Fruit fly (Drosophila melanogaster) whole organism: ENCODE measurements around the gene BBS8.

Experiments
- CG8478 ChIP-seq: fragments of >200 bp; optimal IDR thresholded peaks from 2 replicates; lab custom pipeline; 2018; ENCODE audit warnings: inconsistent platforms
- Dll ChIP-seq: fragments of >200 bp; optimal IDR thresholded peaks from 2 replicates; lab custom pipeline; 2017
- EcR ChIP-seq, 2 experiments: fragments of >200 bp; optimal IDR thresholded peaks; 2 replicates each; lab custom pipeline; 2017; ENCODE audit warnings: missing biosample characterization in 2 of 2, missing genetic modification characterization in 2 of 2, missing genetic modification reagents in 2 of 2
- pan ChIP-seq: fragments of >200 bp; optimal IDR thresholded peaks from 2 replicates; lab custom pipeline; 2017
- psq ChIP-seq: fragments of >200 bp; optimal IDR thresholded peaks from 2 replicates; lab custom pipeline; 2017
- usp ChIP-seq: fragments of >200 bp; optimal IDR thresholded peaks from 2 replicates; lab custom pipeline; 2017; ENCODE audit warnings: missing biosample characterization, missing genetic modification characterization, mixed read lengths

The BBS8 gene

DNA sequence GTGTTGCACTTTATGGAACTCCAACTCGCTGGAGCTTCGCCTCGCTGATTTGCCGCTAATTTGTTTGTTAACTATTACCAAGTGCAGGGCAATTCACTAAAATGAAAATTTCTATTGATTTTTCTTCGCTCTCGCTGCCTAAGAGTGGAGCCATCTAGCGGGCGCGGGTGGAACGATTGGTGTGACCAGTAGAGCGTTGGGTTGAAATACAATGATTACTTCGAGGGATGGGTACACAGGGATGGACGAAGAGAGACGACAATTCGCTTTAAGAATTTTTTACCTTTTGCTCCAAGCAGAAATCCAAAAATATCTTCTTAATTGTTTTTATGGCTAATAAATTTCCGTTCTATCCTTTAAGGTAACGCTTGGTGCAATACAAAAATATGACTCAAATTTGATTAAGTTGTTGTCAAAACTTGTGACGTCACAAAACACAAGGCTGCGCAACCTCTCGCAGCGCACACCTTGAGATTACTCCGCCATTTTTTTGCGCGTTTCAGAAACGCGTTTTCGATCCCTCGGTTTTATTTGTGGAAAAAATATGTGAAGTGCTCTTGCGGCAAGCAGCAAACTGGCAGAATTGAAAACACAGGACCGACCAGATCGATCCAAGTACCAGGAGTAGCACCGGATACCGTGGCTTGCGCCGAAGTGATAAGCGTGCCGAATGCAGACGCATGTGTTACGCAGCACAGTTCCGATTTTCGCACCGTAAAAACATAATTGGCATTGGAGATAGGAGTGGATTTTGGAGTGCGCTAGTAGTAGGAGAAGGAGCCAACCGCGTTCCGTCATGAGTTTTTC is 7.9 kb upstream of the BBS8 start, which contains the start of the genes AP-2alpha and ebi:
TSS of gene AP-2alpha (minus strand) at position 185 of the 807 bp plus-strand sequence.
TSS of gene ebi (plus strand) at position 475 of the 807 bp plus-strand sequence.
- TF ChIP-seq pan (no peak), CG8478 (lab: Kevin White, UChicago) (no peak), Dll (lab: Kevin White, UChicago) (no peak), usp (GFP tag; lab: Kevin White, UChicago) (no peak), EcR (GFP tag; optimal IDR thresholded peaks at IDR 0.05; lab: Kevin White, UChicago) (no peak), psq (no peak)

DNA sequence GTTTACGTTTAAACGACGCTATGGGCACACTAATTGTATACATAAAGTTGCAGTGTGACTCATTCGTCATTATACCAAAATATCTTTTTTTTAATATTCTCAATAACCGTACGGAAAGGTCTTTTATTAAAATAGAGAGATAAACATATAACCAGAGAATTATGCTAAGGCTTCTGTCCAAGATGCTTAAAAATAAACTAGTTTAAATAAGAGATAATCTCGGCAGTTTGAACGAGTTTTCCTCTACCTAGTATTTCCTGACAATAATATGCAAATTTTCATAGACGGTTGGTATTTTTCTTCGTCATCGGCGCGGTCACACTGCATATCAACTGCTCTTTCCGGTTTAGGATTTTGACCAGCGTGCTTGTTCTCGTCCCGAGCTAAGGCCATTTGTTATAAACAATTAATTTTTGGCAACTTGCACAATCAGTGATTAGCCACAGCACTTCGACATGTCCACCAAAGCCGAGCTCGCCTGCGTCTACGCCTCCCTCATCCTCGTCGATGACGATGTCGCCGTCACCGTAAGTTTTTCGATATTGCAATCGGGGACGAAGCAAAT is 3.0 kb upstream of the BBS8 start, which contains the start of the genes CG13690 and RpLP1:
TSS of gene CG13690 (minus strand) at position 33 of the 565 bp plus-strand sequence.
TSS of gene RpLP1 (plus strand) at position 333 of the 565 bp plus-strand sequence.
- no peak for TF ChIP-seq pan
- TF ChIP-seq Dll (lab: Kevin White, UChicago), result no peak
- no peak for TF ChIP-seq psq
- no peak for TF ChIP-seq CG8478 (lab: Kevin White, UChicago)

DNA sequence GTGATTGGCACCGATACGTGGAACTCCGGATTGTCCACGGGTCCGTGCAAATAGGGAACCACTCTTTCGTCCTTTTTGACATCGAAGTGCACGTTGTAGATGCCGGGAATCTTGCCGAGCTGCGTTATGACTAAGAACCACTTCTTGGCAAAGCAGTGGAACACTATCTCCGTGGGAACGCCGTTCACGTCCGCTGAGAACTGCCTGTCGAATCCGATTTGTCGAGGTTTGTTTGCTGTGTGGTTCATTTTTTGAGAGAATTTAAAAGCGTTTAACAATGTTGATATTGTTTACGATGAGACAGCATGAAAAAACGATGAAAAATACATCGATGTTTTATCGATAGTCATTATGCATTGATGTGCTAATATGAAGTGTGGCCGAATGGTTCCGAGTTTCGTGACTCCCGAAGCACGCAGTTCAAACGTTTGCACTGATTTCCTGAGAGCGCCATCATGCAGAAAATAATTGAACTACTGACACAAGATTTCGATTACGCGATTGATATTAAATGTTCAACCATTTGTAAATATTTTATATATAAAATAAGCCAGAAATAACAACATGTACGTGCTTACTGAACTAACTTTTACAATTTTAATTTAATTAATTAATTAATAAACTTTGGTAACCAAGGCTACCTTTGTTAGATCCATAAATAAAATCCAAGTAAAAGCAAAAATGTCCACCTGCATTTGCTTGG is 1.4 kb upstream of the BBS8 start, which contains the start of the genes CG11885 and CG13692:
TSS of gene CG11885 (minus strand) at position 332 of the 703 bp plus-strand sequence.
TSS of gene CG13692 (plus strand) at position 653 of the 703 bp plus-strand sequence.
- TF ChIP-seq usp (GFP tag; lab: Kevin White, UChicago) (no peak), psq (no peak), pan (no peak), CG8478 (lab: Kevin White, UChicago) (no peak), EcR (GFP tag; optimal IDR thresholded peaks at IDR 0.05; lab: Kevin White, UChicago) (no peak)

DNA sequence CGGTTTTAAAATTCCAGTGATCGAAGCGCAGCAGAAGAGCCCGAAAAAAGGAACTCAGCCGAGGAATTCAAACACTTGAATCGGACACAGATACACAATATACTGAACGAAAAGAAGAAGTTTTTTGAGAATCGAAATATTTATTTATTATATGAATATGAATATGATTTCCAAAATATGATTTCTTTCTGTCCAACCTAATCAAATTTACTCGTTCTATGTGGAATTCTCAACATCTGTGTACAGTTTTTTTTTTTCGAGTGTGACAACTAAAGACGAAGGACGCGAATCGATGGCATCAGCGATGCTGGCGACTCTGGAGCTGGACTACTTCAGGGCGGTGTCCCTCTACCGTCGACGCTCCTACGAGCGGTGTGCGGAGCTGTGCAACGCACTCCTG is 487 bp downstream of the BBS8 start:
- TF ChIP-seq CG8478 (lab: Kevin White, UChicago) (no peak), EcR (GFP tag; optimal IDR thresholded peaks at IDR 0.05; lab: Kevin White, UChicago) (no peak), Dll (lab: Kevin White, UChicago) (no peak), usp (GFP tag; lab: Kevin White, UChicago) (no peak), psq (no peak), pan (no peak)

DNA sequence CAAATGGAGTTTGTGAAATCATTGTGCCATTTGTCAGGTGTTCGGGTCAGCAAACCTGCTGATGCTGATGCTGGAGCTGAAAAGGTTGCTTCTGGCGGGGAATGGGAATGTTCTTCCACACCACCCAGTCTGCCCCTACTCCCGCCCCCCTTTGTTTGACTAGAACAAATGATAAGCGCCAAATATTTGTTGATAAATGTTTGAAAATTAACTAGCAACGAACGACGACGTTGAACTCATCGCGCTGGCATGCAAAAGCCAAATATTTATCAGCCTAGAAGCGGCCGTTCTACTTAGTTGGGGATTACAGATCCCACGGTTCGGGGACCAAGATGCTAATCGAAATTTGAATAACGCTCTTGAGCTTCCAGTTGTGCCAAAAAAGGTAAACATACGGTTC is 2.8 kb downstream of the BBS8 start:
- TF ChIP-seq CG8478 (lab: Kevin White, UChicago) (no peak), EcR (GFP tag; optimal IDR thresholded peaks at IDR 0.05; lab: Kevin White, UChicago) (no peak), psq (no peak), pan (no peak), Dll (lab: Kevin White, UChicago) (no peak), usp (GFP tag; lab: Kevin White, UChicago) (no peak)

DNA sequence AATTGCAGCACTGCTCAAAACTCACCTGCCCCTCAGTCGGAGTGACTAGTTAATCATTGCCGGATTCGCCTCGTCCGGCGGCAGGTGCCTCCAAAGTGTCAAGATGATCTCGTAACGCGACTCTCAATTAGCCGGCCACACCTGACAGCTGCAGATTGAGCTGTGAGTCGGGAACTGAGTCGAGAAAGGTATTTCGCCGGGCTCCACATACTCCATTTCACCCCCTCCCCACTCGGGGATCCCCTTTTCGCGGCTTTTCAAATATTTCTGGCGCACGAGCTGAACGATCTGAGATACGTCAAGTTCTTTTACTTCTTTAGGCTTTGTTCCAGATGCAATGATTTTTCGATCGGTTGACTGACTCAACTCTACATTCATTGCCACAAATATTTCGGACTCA is 3.8 kb downstream of the BBS8 start:
- no peak for TF ChIP-seq psq
- no peak for TF ChIP-seq Dll (lab: Kevin White, UChicago)
- TF ChIP-seq CG8478 (lab: Kevin White, UChicago), result no peak
- no peak for TF ChIP-seq usp (GFP tag; lab: Kevin White, UChicago)
- no peak for TF ChIP-seq EcR (GFP tag; optimal IDR thresholded peaks at IDR 0.05; lab: Kevin White, UChicago)
- TF ChIP-seq pan, result no peak

DNA sequence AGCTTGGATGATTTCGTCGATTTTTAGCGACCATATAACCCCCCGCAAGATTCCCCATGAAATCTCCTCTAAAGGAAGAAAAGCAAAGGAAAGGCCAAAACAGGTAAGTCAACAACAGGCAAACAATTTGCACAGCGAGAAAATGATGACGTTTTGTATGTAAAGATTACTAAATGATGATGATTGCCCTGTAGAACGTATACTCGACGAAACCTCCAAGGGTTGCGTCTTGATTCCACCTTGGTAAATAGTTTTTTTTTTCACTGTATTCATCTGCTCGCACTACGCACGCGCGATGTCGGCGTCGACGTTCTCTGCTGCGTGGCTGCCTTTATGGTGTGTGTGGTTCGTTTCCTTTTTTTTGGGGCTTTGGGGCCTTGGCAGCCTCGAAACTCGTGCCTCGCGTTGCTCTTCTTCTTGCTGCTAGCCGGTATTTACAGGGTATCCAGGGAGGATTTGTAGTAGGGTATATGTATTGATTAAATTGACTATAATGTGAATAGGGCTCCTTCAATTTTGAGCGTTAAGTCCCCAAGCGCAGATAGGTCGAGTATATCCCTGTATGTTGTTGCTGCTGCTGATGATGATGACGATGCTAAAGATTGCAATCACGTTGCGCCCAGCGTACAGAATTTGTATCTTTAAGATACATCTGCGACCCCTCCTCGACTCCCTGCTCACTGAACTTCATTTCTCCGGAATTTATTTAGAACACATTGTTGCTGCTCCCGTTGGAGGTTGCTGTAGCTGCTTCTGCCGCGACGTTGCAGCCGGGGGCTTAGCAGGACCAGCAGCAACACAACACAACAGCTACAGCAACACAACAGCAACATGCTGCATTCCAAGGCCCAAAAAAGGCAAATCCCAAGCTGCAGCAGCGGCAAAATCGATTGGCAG is 4.9 kb downstream of the BBS8 start:
- TF ChIP-seq pan (peak; percentile 40), psq (no peak)

DNA sequence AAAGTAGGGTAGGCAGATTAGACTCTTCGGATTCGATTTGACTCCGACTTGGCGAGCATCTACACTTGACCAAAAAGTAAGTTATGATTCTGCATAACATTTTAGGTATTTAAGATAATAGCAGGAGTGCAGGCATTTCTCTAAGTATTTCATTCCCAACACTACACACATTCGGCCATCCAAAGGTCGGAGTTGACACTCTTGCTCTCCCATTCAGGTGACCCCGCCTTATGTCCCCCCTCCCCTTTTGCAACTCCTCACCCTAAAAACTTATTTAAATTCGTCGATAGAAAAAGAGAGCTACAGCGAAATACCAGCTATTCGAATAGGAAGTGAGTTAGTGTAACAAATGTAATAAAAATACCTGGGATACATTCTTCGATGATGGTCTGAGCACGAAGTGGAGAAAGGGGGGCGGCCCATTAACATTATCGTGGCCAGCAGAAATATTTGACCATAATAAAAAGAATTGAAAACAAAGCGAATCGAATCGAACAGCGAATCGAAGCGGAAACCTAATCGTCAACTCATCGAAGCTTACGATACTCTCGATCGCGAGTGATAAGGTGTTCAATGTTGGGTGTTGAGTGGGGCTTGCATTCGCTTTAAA is 5.8 kb downstream of the BBS8 start:
- TF ChIP-seq usp (GFP tag; lab: Kevin White, UChicago) (no peak), CG8478 (lab: Kevin White, UChicago) (no peak)

DNA sequence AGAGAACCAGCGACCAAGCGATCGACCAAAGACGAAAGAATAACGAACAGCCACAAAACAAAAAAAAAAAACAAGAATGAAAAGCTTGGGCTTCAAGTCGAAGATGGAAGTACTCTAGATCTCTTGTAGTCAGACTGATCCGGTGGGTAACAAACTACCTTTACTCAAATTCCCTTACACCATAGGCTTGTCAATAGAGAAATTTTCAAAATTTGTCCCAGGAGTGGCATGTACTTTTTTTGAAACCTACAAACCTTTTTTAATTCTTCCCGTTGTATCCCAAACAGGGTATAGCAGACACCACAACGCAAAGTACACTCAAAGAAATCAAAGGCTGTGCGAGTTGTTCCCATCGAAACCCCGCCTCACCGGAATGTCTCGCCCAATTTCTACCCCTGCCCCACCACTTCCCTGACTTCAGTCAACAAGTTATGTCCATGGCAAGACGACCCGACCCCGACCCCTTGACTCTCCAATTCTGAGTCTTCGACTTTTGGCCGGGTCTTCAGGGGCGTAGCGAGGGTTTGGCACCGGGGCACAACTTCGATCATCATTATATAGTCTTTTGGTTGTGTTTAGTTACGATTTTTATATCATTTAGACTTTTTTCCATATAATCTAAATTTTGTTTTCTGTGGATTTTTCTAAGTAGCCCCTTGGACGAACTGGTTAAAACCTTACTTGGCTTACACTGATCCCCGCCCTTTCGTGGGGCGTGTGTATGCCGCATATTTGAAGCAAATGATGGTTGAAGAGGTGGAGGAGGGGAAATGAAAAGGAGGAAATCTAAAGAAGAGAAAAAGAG is 7.2 kb downstream of the BBS8 start:
- TF ChIP-seq usp (GFP tag; lab: Kevin White, UChicago) (no peak), pan (peak; percentile 68)

DNA sequence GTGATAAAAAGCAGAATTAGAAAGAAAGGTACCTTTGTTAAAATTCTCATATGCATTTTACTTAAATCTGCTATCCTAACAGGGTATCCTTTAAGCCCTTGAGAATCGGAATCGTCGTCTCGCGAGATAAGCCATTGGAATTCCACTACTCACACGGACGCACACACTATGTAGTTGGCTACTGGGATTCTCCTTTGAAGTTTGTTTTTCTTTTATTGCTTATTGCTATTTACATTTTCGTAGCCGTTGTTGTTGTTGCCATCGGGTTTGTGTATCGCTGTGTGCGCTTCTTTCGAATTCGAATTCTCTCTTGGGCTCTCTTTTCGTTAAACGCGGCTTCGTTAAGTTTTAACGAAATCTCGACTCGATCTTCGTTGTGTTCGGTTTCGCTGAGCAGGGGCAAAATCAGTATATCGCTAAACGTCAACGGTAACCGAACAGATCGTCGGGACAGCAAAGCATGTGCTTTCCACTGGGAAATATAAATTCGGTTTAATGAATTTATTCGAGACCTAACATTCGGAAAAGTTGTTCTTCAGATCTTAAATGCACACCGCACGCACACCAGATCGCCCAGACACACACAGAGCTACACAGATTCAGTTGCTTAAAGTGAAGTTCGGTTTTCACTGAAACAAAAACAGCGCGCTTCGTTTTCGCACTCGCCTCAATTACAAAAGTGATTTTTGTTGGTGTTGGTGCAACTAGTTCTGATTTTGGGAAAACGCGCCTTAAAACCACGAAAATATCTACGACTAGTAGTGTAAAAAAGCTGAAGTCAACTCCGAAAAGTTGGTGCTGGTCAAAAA is 8.4 kb downstream of the BBS8 start, which contains the start of gene ex:
TSS of gene ex (plus strand) at position 408 of the 809 bp plus-strand sequence.
- no peak for TF ChIP-seq CG8478 (lab: Kevin White, UChicago)
- no peak for TF ChIP-seq usp (GFP tag; lab: Kevin White, UChicago)
- no peak for TF ChIP-seq psq
- TF ChIP-seq pan, result no peak
- no peak for TF ChIP-seq Dll (lab: Kevin White, UChicago)
- no peak for TF ChIP-seq EcR (GFP tag; optimal IDR thresholded peaks at IDR 0.05; lab: Kevin White, UChicago)
